Fruit fly (Drosophila melanogaster) whole organism, adult: ENCODE data around the gene CG9919.

ENCODE experiments used
- CG11617 ChIP-seq: fragments of 200-800 bp; sonication (Bioruptor generic); optimal IDR thresholded peaks from 2 replicates; lab custom pipeline; 2017; ENCODE audit warnings: mild to moderate bottlenecking, missing biosample characterization, missing genetic modification reagents, missing genetic modification characterization
- CG12768 ChIP-seq: fragments of 200-800 bp; sonication (Bioruptor generic); optimal IDR thresholded peaks from 2 replicates; lab custom pipeline; 2017; ENCODE audit warnings: missing biosample characterization, missing genetic modification characterization, mild to moderate bottlenecking, moderate library complexity, missing genetic modification reagents
- CG14711 ChIP-seq: fragments of 200-800 bp; sonication (Bioruptor generic); optimal IDR thresholded peaks from 2 replicates; lab custom pipeline; 2018; ENCODE audit warnings: missing biosample characterization, mild to moderate bottlenecking, missing genetic modification characterization, moderate library complexity
- CG33017 ChIP-seq: fragments of 200-800 bp; sonication (Bioruptor generic); optimal IDR thresholded peaks from 2 replicates; lab custom pipeline; 2018; ENCODE audit warnings: missing biosample characterization, mild to moderate bottlenecking, missing genetic modification characterization, moderate library complexity
- CG5204 ChIP-seq: fragments of 200-800 bp; sonication (Bioruptor generic); optimal IDR thresholded peaks from 2 replicates; lab custom pipeline; 2016; ENCODE audit warnings: missing biosample characterization, missing genetic modification characterization
- CG7101 ChIP-seq: fragments of 200-800 bp; sonication (Bioruptor generic); optimal IDR thresholded peaks from 2 replicates; lab custom pipeline; 2018; ENCODE audit warnings: missing biosample characterization, mild to moderate bottlenecking, missing genetic modification characterization, moderate library complexity
- Clk ChIP-seq: fragments of 200-800 bp; sonication (Bioruptor generic); optimal IDR thresholded peaks from 2 replicates; lab custom pipeline; 2017; ENCODE audit warnings: missing biosample characterization, missing genetic modification characterization
- Crg-1 ChIP-seq: fragments of 200-800 bp; sonication (Bioruptor generic); optimal IDR thresholded peaks from 2 replicates; lab custom pipeline; 2016; ENCODE audit warnings: missing biosample characterization, missing genetic modification characterization
- Mnt ChIP-seq: fragments of 200-800 bp; sonication (Bioruptor generic); optimal IDR thresholded peaks from 2 replicates; lab custom pipeline; 2016; ENCODE audit warnings: missing biosample characterization, mild to moderate bottlenecking, missing genetic modification characterization
- bab1 ChIP-seq: fragments of 200-800 bp; sonication (Bioruptor generic); optimal IDR thresholded peaks from 3 replicates; lab custom pipeline; 2019; ENCODE audit warnings: missing biosample characterization, mild to moderate bottlenecking, missing genetic modification characterization, moderate library complexity
- cic ChIP-seq: fragments of 200-800 bp; sonication (Bioruptor generic); optimal IDR thresholded peaks from 2 replicates; lab custom pipeline; 2017; ENCODE audit warnings: missing biosample characterization, mild to moderate bottlenecking, missing genetic modification characterization, moderate library complexity
- cnc ChIP-seq, 2 experiments: fragments of >200 bp; optimal IDR thresholded peaks; 2 replicates each; lab custom pipeline; 2017
- kay ChIP-seq: fragments of 200-800 bp; sonication (Bioruptor generic); peaks from one replicate; lab custom pipeline; 2016; ENCODE audit warnings: missing biosample characterization, missing genetic modification characterization, borderline replicate concordance
- ovo ChIP-seq: fragments of 200-800 bp; sonication (Bioruptor generic); optimal IDR thresholded peaks from 2 replicates; lab custom pipeline; 2016; ENCODE audit warnings: missing biosample characterization, missing genetic modification characterization
- pad ChIP-seq: fragments of 200-800 bp; sonication (Bioruptor generic); optimal IDR thresholded peaks from 3 replicates; lab custom pipeline; 2017; ENCODE audit warnings: missing biosample characterization, missing genetic modification characterization, mild to moderate bottlenecking, moderate library complexity, missing genetic modification reagents
- tj ChIP-seq: fragments of 200-800 bp; sonication (Bioruptor generic); optimal IDR thresholded peaks from 3 replicates; lab custom pipeline; 2017; ENCODE audit warnings: missing biosample characterization, mild to moderate bottlenecking, missing genetic modification characterization, moderate library complexity
- toe ChIP-seq: fragments of 200-800 bp; sonication (Bioruptor generic); optimal IDR thresholded peaks from 2 replicates; lab custom pipeline; 2016; ENCODE audit warnings: missing biosample characterization, missing genetic modification characterization

The CG9919 gene

DNA sequence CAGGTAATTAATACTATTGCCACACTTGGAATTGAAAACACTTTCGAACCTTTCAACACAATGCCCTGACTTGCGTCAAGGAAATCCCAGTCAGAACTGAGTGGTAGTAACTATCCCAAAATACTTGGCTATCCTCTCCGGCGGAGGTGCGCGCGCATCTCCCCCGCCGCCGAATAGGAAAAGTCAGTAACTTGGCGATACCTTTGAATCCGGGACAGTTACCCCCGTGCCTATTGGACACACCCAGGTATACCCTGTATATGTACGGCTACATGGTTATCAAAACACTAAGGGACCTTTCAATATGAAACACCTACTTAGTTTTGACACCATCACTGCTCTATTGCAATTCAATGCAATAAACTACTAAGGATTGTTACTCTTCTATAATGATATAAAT, at the start of gene CG9919:
Gene CG9919, minus strand, starts transcription at position 101 of the 400 bp plus-strand sequence.
- no peak for TF ChIP-seq Crg-1 (GFP tag; lab: Kevin White, UChicago)
- TF ChIP-seq bab1 (GFP tag; lab: Kevin White, UChicago) = no peak
- no peak for TF ChIP-seq CG11617 (GFP tag; lab: Kevin White, UChicago)
- TF ChIP-seq pad (GFP tag; lab: Kevin White, UChicago) = no peak
- TF ChIP-seq CG12768 (GFP tag; lab: Kevin White, UChicago) = no peak
- TF ChIP-seq CG14711 (tag; lab: Kevin White, UChicago) = no peak
- TF ChIP-seq CG5204 (GFP tag; lab: Kevin White, UChicago) = no peak
- no peak for TF ChIP-seq toe (GFP tag; lab: Kevin White, UChicago)

DNA sequence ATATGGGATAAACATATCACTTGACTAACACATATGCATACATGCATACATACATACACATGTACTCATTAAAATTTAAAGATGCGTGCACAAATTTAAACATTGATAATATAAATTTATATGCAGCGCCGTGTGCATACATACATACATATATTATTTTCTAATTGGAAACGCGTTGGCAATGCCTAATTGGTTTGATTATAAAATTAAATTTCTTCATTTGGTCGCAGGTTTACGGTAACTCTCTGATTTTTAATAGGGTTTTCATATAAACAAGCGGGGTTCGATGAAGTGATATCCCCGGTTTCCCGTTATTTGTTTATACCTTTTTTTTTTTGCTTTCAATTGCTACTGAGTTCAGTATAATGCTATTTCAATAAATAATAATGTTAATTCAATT, 43.5 kb upstream of the CG9919 start:
- TF ChIP-seq Crg-1 (GFP tag; lab: Kevin White, UChicago) (no peak), CG11617 (GFP tag; lab: Kevin White, UChicago) (no peak), CG7101 (tag; lab: Kevin White, UChicago) (no peak), CG33017 (tag; lab: Kevin White, UChicago) (no peak), kay (GFP tag; lab: Kevin White, UChicago) (peak; percentile 58), CG14711 (tag; lab: Kevin White, UChicago) (no peak), cic (GFP tag; lab: Kevin White, UChicago) (no peak), CG12768 (GFP tag; lab: Kevin White, UChicago) (no peak), toe (GFP tag; lab: Kevin White, UChicago) (no peak), pad (GFP tag; lab: Kevin White, UChicago) (peak; percentile 20), ovo (GFP tag; lab: Kevin White, UChicago) (no peak), cnc (optimal IDR thresholded peaks at IDR 0.05; lab: Kevin White, UChicago) (no peak)

DNA sequence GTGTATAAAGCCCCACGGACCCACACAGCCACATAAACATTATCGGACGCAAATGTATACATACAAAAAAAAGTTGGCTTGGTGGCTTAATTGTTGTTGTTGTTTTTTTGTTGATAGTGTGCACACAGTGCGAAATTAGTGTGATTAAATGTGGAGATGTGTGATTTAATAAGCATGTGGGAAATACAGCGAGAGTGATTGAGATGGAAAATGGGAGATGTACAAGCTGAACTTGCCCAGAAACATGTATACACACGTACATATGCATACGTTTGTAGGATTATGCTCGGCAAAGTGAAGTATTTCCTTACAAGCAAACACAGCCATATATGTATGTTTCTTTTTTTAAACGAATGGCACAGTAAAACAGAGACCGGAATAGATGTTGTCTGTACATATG, 43.0 kb upstream of the CG9919 start:
- no peak for TF ChIP-seq cnc (optimal IDR thresholded peaks at IDR 0.05; lab: Kevin White, UChicago)
- peak; percentile 13 for TF ChIP-seq bab1 (GFP tag; lab: Kevin White, UChicago)
- peak; percentile 6 for TF ChIP-seq tj (GFP tag; lab: Kevin White, UChicago)
- no peak for TF ChIP-seq Clk (GFP tag; lab: Kevin White, UChicago)
- peak; percentile 6 for TF ChIP-seq CG7101 (tag; lab: Kevin White, UChicago)
- TF ChIP-seq CG14711 (tag; lab: Kevin White, UChicago) = peak; percentile 34

DNA sequence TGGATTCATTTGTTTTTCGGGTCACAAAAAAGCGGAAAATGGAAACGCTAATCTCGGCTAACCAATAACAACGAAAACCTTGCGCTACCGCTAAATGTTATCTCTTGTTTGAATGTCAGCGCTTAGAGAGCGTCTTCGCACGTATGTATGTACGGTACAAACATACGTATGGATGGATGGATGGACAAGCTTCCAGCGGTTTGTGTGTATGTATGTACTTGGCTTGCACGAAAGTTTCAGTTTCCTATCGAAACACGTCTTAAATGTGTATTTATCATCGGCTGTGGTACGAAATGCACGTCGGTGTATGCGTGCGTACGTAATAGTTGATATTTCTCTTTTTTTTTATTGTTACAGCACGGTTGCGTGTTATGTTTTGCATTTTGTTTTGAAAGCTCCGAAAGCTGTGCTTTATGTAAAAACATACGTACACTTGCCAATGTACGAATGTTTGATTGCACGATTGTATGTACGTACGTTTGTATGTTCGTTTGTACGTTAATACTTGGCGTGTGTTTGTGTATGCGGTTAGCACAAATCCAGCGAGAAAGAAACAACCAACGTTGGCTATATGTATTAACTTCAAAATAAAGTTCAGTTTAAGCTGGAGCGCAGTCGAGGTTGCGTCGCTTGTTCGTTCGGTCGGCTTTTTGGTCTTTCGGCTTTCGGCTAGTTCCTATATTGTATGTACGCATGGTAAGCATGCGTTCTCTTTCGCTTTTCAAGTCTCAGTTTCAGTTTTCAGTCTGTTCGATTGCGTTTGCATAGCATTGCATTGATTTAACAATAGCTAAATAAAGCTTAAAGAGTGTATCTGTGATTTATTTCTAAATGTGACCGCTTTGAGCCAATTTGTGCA, 42.2 kb upstream of the CG9919 start, which contains the start of gene Fur2:
Gene Fur2, plus strand, starts transcription at position 595 of the 859 bp plus-strand sequence.
- TF ChIP-seq kay (GFP tag; lab: Kevin White, UChicago) (peak; percentile 41), tj (GFP tag; lab: Kevin White, UChicago) (peak; percentile 36), ovo (GFP tag; lab: Kevin White, UChicago) (no peak), pad (GFP tag; lab: Kevin White, UChicago) (no peak), CG5204 (GFP tag; lab: Kevin White, UChicago) (no peak), toe (GFP tag; lab: Kevin White, UChicago) (no peak), CG11617 (GFP tag; lab: Kevin White, UChicago) (no peak), Mnt (GFP tag; lab: Kevin White, UChicago) (no peak), bab1 (GFP tag; lab: Kevin White, UChicago) (no peak), CG14711 (tag; lab: Kevin White, UChicago) (no peak), cic (GFP tag; lab: Kevin White, UChicago) (no peak)

DNA sequence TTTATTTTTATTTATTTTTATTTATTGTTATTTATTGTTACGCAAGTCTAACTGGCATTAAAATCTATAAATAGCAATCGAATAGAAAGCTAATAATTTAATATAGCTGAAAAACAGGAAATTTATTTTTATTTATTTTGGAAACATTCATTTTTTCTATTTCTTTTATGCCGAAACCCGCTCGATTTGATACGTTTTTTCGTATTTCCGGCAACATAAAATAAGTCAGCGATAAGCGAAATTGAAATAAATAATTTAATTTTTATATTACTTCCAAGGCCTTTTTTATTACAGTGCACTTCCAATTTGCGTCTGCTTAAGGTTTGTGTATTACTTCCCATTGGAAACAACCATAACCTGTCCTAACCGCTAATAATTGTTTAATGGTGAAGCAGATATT, 41.4 kb upstream of the CG9919 start:
- TF ChIP-seq Crg-1 (GFP tag; lab: Kevin White, UChicago) (no peak), Clk (GFP tag; lab: Kevin White, UChicago) (no peak), CG12768 (GFP tag; lab: Kevin White, UChicago) (no peak), kay (GFP tag; lab: Kevin White, UChicago) (peak; percentile 30), cnc (optimal IDR thresholded peaks at IDR 0.05; lab: Kevin White, UChicago) (no peak)

DNA sequence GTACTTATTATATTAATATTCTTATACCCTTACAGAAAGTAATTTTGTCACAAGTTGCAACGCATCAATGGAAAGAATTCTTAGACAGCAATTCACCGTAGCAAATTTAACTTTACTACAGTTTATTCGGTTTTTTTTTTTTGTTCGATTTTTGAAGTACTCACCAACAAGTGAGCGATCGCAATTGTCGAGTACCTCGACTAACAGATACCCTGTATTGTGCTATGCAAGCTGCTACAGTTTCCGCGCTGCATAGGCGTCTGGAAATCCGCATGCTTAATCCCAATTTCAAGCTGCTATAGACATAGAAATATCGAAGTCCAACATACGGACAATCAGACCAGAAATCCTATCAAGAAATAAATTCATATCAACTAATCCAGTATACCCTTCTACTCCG, 38.0 kb upstream of the CG9919 start:
- TF ChIP-seq CG11617 (GFP tag; lab: Kevin White, UChicago) (no peak), CG5204 (GFP tag; lab: Kevin White, UChicago) (no peak)

DNA sequence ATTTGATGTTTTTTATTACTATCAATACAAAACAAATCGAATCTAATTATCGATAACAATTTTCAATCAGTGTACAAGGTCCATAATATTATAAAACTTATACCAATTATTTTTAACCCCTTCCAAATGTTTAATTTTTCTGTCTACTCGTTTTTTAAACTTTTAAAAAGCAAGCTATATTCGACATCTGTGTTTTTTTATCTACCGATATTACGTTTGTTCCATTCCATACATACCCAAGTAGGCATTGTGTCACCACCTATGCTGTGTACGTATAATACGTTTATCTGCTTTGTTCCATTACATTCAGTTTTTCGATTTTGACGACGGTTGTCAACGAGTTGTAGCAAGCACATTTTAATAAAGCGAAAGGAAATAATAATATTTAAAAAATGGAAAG, 30.7 kb upstream of the CG9919 start, which contains the start of gene nonA:
Gene nonA, plus strand, starts transcription at position 264 of the 400 bp plus-strand sequence.
- TF ChIP-seq Crg-1 (GFP tag; lab: Kevin White, UChicago) = peak; percentile 1
- peak; percentile 41 for TF ChIP-seq Mnt (GFP tag; lab: Kevin White, UChicago)
- no peak for TF ChIP-seq CG7101 (tag; lab: Kevin White, UChicago)
- TF ChIP-seq bab1 (GFP tag; lab: Kevin White, UChicago) = peak; percentile 33
- no peak for TF ChIP-seq toe (GFP tag; lab: Kevin White, UChicago)
